Worm (Caenorhabditis elegans) whole organism, L3 larva: ENCODE results near the gene ptr-19.

ENCODE experiments used
- R02D3.7 ChIP-seq: fragments of 150-350 bp; optimal IDR thresholded peaks from 2 replicates; lab custom pipeline; 2014; ENCODE audit warnings: missing biosample characterization, missing genetic modification characterization
- ZK546.5 ChIP-seq: sonication (generic microtip); optimal IDR thresholded peaks from 2 replicates; lab custom pipeline; 2017; ENCODE audit warnings: missing biosample characterization, missing genetic modification characterization
- aly-2 ChIP-seq: fragments of 150-350 bp; optimal IDR thresholded peaks from 2 replicates; lab custom pipeline; 2014; ENCODE audit warnings: missing biosample characterization, missing genetic modification characterization
- ceh-16 ChIP-seq: sonication (generic microtip); optimal IDR thresholded peaks from 2 replicates; lab custom pipeline; 2017; ENCODE audit warnings: missing biosample characterization, missing genetic modification characterization
- ceh-28 ChIP-seq: fragments of 150-350 bp; optimal IDR thresholded peaks from 2 replicates; lab custom pipeline; 2014; ENCODE audit warnings: missing biosample characterization, missing genetic modification reagents, missing genetic modification characterization
- ceh-82 ChIP-seq: fragments of 150-350 bp; optimal IDR thresholded peaks from 2 replicates; lab custom pipeline; 2014; ENCODE audit warnings: missing biosample characterization, missing genetic modification characterization
- ceh-9 ChIP-seq: sonication (generic microtip); optimal IDR thresholded peaks from 2 replicates; lab custom pipeline; 2018; ENCODE audit warnings: missing biosample characterization, missing genetic modification characterization
- daf-12 ChIP-seq: fragments of 150-350 bp; optimal IDR thresholded peaks from 2 replicates; lab custom pipeline; 2014; ENCODE audit warnings: missing biosample characterization, missing genetic modification reagents, missing genetic modification characterization
- egl-27 ChIP-seq: sonication (generic microtip); optimal IDR thresholded peaks from 4 replicates; lab custom pipeline; 2017; ENCODE audit warnings: missing biosample characterization, missing genetic modification reagents, missing genetic modification characterization
- egl-5 ChIP-seq: fragments of 150-350 bp; optimal IDR thresholded peaks from 2 replicates; lab custom pipeline; 2017; ENCODE audit warnings: missing biosample characterization, missing genetic modification reagents, missing genetic modification characterization, inconsistent platforms
- elt-1 ChIP-seq: fragments of 150-350 bp; optimal IDR thresholded peaks from 2 replicates; lab custom pipeline; 2014; ENCODE audit warnings: missing biosample characterization, missing genetic modification characterization
- elt-2 ChIP-seq: sonication (generic microtip); optimal IDR thresholded peaks from 2 replicates; lab custom pipeline; 2016; ENCODE audit warnings: missing genetic modification reagents, mild to moderate bottlenecking, missing genetic modification characterization, missing compliant biosample characterization
- elt-3 ChIP-seq, 3 experiments: fragments of 150-350 bp in 1 of 3; sonication (generic microtip) in 2 of 3; optimal IDR thresholded peaks; 2 replicates in 2 of 3; 4 replicates in 1 of 3; lab custom pipeline; 2014 to 2017; ENCODE audit warnings: missing biosample characterization in 3 of 3, missing genetic modification characterization in 3 of 3
- fkh-10 ChIP-seq: sonication (generic microtip); optimal IDR thresholded peaks from 2 replicates; lab custom pipeline; 2017; ENCODE audit warnings: missing biosample characterization, missing genetic modification reagents, missing genetic modification characterization
- fkh-2 ChIP-seq: fragments of 150-350 bp; optimal IDR thresholded peaks from 2 replicates; lab custom pipeline; 2014; ENCODE audit warnings: missing biosample characterization, missing genetic modification reagents, missing genetic modification characterization
- fos-1 ChIP-seq: fragments of 150-350 bp; optimal IDR thresholded peaks from 2 replicates; lab custom pipeline; 2014; ENCODE audit warnings: missing biosample characterization, missing genetic modification characterization
- hmg-11 ChIP-seq: sonication (generic microtip); optimal IDR thresholded peaks from 2 replicates; lab custom pipeline; 2016; ENCODE audit warnings: missing genetic modification characterization, missing compliant biosample characterization
- lin-15B ChIP-seq: fragments of 150-350 bp; optimal IDR thresholded peaks from 2 replicates; lab custom pipeline; 2014; ENCODE audit warnings: missing biosample characterization, missing genetic modification characterization
- lin-39 ChIP-seq: fragments of 150-350 bp; optimal IDR thresholded peaks from 2 replicates; lab custom pipeline; 2018; ENCODE audit warnings: missing biosample characterization, missing genetic modification reagents, missing genetic modification characterization
- mdl-1 ChIP-seq: fragments of 150-350 bp; optimal IDR thresholded peaks from 2 replicates; lab custom pipeline; 2014; ENCODE audit warnings: missing biosample characterization, missing genetic modification characterization
- mml-1 ChIP-seq: fragments of 150-350 bp; sonication (generic microtip); optimal IDR thresholded peaks from 3 replicates; lab custom pipeline; 2014; ENCODE audit warnings: missing biosample characterization, missing genetic modification characterization
- nhr-11 ChIP-seq: fragments of 150-350 bp; optimal IDR thresholded peaks from 2 replicates; lab custom pipeline; 2014; ENCODE audit warnings: missing biosample characterization, missing genetic modification characterization
- nhr-12 ChIP-seq: fragments of 150-350 bp; optimal IDR thresholded peaks from 2 replicates; lab custom pipeline; 2014; ENCODE audit warnings: missing biosample characterization, missing genetic modification characterization
- nhr-23 ChIP-seq: fragments of 150-350 bp; optimal IDR thresholded peaks from 2 replicates; lab custom pipeline; 2014; ENCODE audit warnings: missing biosample characterization, missing genetic modification reagents, missing genetic modification characterization
- nhr-237 ChIP-seq: fragments of 150-350 bp; optimal IDR thresholded peaks from 2 replicates; lab custom pipeline; 2014; ENCODE audit warnings: missing biosample characterization, missing genetic modification characterization
- nhr-25 ChIP-seq: sonication (generic microtip); optimal IDR thresholded peaks from 2 replicates; lab custom pipeline; 2017; ENCODE audit warnings: missing biosample characterization, missing genetic modification characterization
- nhr-28 ChIP-seq: fragments of 150-350 bp; optimal IDR thresholded peaks from 2 replicates; lab custom pipeline; 2014; ENCODE audit warnings: missing biosample characterization, missing genetic modification characterization
- nhr-43 ChIP-seq: sonication (generic microtip); optimal IDR thresholded peaks from 2 replicates; lab custom pipeline; 2016; ENCODE audit warnings: mild to moderate bottlenecking, missing genetic modification characterization, missing compliant biosample characterization; ENCODE audit not compliant: poor library complexity, severe bottlenecking
- nhr-67 ChIP-seq: fragments of 150-350 bp; optimal IDR thresholded peaks from 2 replicates; lab custom pipeline; 2014; ENCODE audit warnings: missing biosample characterization, missing genetic modification characterization
- nhr-77 ChIP-seq: fragments of 150-350 bp; optimal IDR thresholded peaks from 2 replicates; lab custom pipeline; 2014; ENCODE audit warnings: missing biosample characterization, missing genetic modification characterization
- sea-2 ChIP-seq: fragments of 150-350 bp; sonication (generic microtip); optimal IDR thresholded peaks from 4 replicates; lab custom pipeline; 2014; ENCODE audit warnings: missing biosample characterization, missing genetic modification reagents, missing genetic modification characterization
- unc-39 ChIP-seq: sonication (generic microtip); optimal IDR thresholded peaks from 4 replicates; lab custom pipeline; 2017; ENCODE audit warnings: missing biosample characterization, missing genetic modification characterization
- zag-1 ChIP-seq: fragments of 150-350 bp; optimal IDR thresholded peaks from 2 replicates; lab custom pipeline; 2014; ENCODE audit warnings: missing biosample characterization, missing genetic modification characterization
- ztf-11 ChIP-seq: fragments of 150-350 bp; optimal IDR thresholded peaks from 2 replicates; lab custom pipeline; 2014; ENCODE audit warnings: missing biosample characterization, missing genetic modification characterization
- ztf-4 ChIP-seq: fragments of 150-350 bp; optimal IDR thresholded peaks from 2 replicates; lab custom pipeline; 2014; ENCODE audit warnings: missing biosample characterization, missing genetic modification characterization

ptr-19 gene

DNA sequence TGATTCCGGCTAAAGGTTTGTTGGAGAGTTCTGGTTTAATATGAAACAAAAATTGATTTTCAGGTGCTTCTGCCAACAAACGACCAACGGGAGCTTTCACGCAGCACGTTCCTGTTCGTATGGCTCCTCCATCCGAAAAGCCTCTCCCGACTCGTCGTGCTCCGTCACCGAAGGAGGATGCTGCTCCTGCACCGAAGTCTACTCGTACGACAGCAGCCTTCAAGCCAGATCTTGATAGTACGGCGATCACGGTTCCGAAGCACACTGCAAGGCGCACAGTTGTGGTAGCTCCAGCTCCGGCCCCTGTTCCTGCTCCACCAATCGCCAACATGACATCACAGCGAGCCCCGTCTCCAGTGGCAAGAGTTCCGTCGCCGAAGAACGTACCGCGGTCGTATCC is 27.1 kb downstream of the ptr-19 start:
- TF ChIP-seq egl-5 (no peak), nhr-67 (tag; lab: Kevin White, UChicago) (no peak), zag-1 (tag; lab: Kevin White, UChicago) (no peak), ztf-4 (no peak), ceh-9 (tag; lab: Kevin White, UChicago) (no peak)

DNA sequence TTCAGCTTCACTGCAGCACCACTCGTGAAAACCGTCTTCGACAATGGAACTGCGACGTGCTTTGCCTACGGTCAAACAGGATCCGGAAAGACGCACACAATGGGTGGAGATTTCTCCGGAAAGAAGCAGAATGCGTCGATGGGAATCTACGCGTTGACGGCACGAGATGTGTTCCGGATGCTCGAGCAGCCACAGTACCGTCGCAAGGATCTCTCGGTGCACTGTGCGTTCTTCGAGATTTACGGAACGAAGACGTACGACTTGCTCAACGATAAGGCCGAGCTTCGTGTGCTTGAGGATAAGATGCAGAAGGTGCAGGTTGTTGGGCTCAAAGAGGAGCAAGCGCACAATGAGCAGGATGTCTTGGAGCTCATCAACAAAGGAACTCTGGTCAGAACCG is 27.9 kb downstream of the ptr-19 start:
- TF ChIP-seq ztf-11 (tag; lab: Kevin White, UChicago) (no peak), fos-1 (tag; lab: Kevin White, UChicago) (no peak), nhr-43 (tag; lab: Kevin White, UChicago) (no peak), nhr-12 (no peak), nhr-25 (tag; lab: Kevin White, UChicago) (no peak), fkh-2 (tag; lab: Kevin White, UChicago) (no peak), nhr-237 (tag; lab: Kevin White, UChicago) (no peak), lin-39 (no peak), ceh-16 (tag; lab: Kevin White, UChicago) (no peak), nhr-77 (no peak), lin-15B (tag; lab: Kevin White, UChicago) (no peak), egl-5 (no peak), egl-27 (tag; lab: Kevin White, UChicago) (no peak), ZK546.5 (tag; lab: Kevin White, UChicago) (no peak), ceh-82 (tag; lab: Kevin White, UChicago) (no peak), mml-1 (tag; lab: Kevin White, UChicago) (no peak), hmg-11 (tag; lab: Kevin White, UChicago) (no peak), nhr-23 (tag; lab: Kevin White, UChicago) (no peak)
- TF ChIP-seq, all 47 proteins: peak for 0

DNA sequence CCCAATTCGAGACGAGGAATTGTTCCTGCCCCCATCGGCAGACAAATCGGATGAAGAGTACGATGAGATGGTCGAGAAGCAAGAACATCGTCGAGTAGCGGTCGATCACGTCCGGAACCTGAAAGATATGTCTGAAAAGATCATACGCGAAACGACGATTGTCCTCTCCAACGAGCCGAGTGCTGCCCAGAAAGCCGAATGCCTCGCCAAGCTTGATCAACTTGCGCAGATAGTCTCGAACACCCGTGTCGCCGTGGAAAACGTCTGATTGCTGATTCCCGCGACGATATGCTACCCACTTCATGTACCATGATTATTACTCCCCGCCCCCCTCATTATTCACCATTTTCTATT is 28.8 kb downstream of the ptr-19 start:
- TF ChIP-seq aly-2 (tag; lab: Kevin White, UChicago) = no peak
- TF ChIP-seq fkh-10 (GFP tag; lab: Kevin White, UChicago) = no peak
- TF ChIP-seq nhr-67 (tag; lab: Kevin White, UChicago) = no peak
- no peak for TF ChIP-seq nhr-11 (tag; lab: Kevin White, UChicago)
- TF ChIP-seq R02D3.7 = no peak
- no peak for TF ChIP-seq mdl-1 (tag; lab: Kevin White, UChicago)
- no peak for TF ChIP-seq sea-2 (GFP tag; lab: Kevin White, UChicago)
- TF ChIP-seq elt-2 (tag; lab: Kevin White, UChicago) = no peak

DNA sequence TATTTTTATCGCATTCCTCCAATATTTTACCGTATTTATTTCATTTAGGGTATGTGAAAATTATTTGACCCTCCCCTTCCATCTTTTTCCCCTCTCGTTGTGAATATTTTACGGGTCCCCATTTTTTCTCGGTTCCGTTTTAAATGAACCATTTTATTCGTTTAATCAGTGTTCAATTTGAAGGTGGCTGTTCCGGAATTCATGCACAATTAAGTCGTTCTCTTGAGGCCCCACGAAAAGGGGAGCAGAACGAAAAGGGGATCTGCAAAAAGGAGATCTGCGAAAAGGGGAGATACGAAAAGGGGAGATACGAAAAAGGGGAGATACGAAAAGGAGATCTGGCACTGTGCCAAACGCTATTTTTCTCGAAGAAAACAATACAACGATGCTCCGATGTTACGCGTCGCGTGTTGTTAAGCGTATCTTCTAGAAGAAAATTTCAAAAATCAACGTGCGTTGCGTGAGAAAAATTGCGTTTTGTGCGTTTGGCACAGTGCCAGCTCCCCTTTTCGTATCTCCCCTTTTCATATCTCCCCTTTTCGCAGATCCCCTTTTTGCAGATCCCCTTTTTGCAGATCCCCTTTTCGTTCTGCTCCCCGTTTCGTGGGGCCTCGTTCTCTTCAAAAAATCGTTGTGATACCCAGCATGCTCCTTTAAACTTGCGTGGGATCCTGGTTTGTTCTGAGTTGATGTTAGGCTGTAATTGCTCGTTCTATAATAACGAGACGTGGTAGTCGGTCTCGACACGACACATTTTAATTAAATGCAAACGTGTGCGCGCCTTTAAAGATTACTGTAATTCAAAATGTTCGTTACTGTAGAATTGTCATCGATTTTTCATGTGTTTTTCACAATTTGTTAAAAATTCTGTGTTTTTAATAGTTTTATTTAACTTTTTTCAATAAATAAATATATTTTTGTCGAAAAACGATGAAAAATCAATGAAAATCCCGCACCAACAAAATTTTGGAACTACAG is 29.5 kb downstream of the ptr-19 start:
- TF ChIP-seq fkh-10 (GFP tag; lab: Kevin White, UChicago) (no peak), nhr-77 (no peak), lin-15B (tag; lab: Kevin White, UChicago) (no peak), unc-39 (tag; lab: Kevin White, UChicago) (no peak), fkh-2 (tag; lab: Kevin White, UChicago) (no peak)

DNA sequence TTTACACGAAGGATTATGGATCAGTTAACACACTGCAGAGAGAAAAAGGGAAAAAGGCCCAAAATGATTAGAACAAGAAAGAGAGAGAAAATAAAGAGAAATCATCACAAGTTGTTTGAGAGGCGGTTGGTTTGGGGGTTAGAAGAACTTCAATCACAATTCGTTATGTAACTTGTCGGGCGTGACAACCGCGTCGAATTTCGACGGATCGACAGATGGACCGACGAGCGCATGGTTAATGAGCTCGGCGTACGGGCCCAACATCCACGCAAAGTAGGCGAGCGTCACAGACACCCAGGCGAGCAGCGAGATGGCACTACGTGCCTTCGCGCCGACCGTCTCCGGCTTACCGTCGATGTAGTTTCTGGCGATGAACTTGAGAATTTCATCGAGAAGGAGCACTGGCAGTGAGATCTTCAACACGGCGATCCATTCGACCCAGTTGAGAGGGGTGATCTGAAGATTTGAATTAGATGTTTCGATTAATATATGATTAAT is 31.2 kb downstream of the ptr-19 start:
- TF ChIP-seq elt-3 (tag; optimal IDR thresholded peaks at IDR 0.05; lab: Kevin White, UChicago) (no peak), lin-15B (tag; lab: Kevin White, UChicago) (no peak)
- TF ChIP-seq, all 47 proteins: peak for 0

DNA sequence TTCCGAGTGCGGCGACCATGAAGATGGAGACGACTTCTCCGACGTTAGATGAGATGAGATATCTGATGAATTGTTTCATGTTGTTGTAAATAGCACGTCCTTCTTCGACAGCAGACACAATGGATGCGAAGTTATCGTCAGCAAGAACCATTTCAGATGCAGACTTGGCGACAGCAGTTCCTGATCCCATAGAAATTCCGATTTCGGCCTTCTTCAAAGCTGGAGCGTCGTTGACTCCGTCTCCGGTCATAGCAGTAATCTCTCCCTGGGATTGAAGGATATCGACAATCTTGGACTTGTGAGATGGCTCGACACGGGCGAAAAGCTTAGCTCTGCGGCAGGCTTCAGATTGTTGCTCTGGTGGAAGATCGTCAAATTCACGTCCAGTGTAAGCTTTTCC is 32.2 kb downstream of the ptr-19 start:
- TF ChIP-seq elt-2 (tag; lab: Kevin White, UChicago) = no peak
- TF ChIP-seq nhr-43 (tag; lab: Kevin White, UChicago) = no peak
- no peak for TF ChIP-seq zag-1 (tag; lab: Kevin White, UChicago)
- no peak for TF ChIP-seq nhr-28 (tag; lab: Kevin White, UChicago)
- TF ChIP-seq nhr-25 (tag; lab: Kevin White, UChicago) = no peak
- TF ChIP-seq ZK546.5 (tag; lab: Kevin White, UChicago) = no peak
- TF ChIP-seq ceh-9 (tag; lab: Kevin White, UChicago) = no peak
- no peak for TF ChIP-seq R02D3.7
- TF ChIP-seq nhr-237 (tag; lab: Kevin White, UChicago) = no peak
- no peak for TF ChIP-seq elt-1 (tag; lab: Kevin White, UChicago)
- TF ChIP-seq nhr-23 (tag; lab: Kevin White, UChicago) = no peak
- TF ChIP-seq egl-5 = no peak
- no peak for TF ChIP-seq ceh-16 (tag; lab: Kevin White, UChicago)
- no peak for TF ChIP-seq lin-15B (tag; lab: Kevin White, UChicago)
- no peak for TF ChIP-seq fkh-2 (tag; lab: Kevin White, UChicago)
- TF ChIP-seq lin-39 = no peak
- no peak for TF ChIP-seq daf-12 (tag; lab: Kevin White, UChicago)
- TF ChIP-seq ceh-28 = no peak
